Worm (Caenorhabditis elegans) whole organism, L2 larva: ENCODE measurements around the gene C04E7.1.

Source experiments
- C34F6.9 ChIP-seq: fragments of 150-350 bp; optimal IDR thresholded peaks from 2 replicates; lab custom pipeline; 2014; ENCODE audit warnings: missing biosample characterization, missing genetic modification characterization
- F13H6.1 ChIP-seq: sonication (generic microtip); optimal IDR thresholded peaks from 2 replicates; lab custom pipeline; 2016; ENCODE audit warnings: missing genetic modification characterization, missing compliant biosample characterization
- R02D3.7 ChIP-seq: fragments of 150-350 bp; optimal IDR thresholded peaks from 2 replicates; lab custom pipeline; 2014; ENCODE audit warnings: missing biosample characterization, missing genetic modification characterization
- Y55F3AM.14 ChIP-seq: fragments of 200-800 bp; sonication (Bioruptor generic); optimal IDR thresholded peaks from 2 replicates; lab custom pipeline; 2018; ENCODE audit warnings: mild to moderate bottlenecking, missing genetic modification characterization, missing compliant biosample characterization
- ZK546.5 ChIP-seq: sonication (generic microtip); optimal IDR thresholded peaks from 2 replicates; lab custom pipeline; 2017; ENCODE audit warnings: missing biosample characterization, missing genetic modification characterization
- alr-1 ChIP-seq: fragments of 150-350 bp; optimal IDR thresholded peaks from 2 replicates; lab custom pipeline; 2014; ENCODE audit warnings: missing biosample characterization, missing genetic modification characterization
- aly-2 ChIP-seq: fragments of 150-350 bp; optimal IDR thresholded peaks from 2 replicates; lab custom pipeline; 2014; ENCODE audit warnings: missing biosample characterization, missing genetic modification characterization
- ama-1 ChIP-seq: fragments of 150-350 bp; optimal IDR thresholded peaks from 2 replicates; lab custom pipeline; 2018; ENCODE audit warnings: inconsistent platforms
- blmp-1 ChIP-seq: sonication (generic microtip); optimal IDR thresholded peaks from 2 replicates; lab custom pipeline; 2017; ENCODE audit warnings: missing genetic modification characterization, mild to moderate bottlenecking, missing compliant biosample characterization, antibody characterized with exemption, moderate library complexity; ENCODE audit not compliant: insufficient read depth
- ceh-16 ChIP-seq: fragments of 150-350 bp; optimal IDR thresholded peaks from 2 replicates; lab custom pipeline; 2014; ENCODE audit warnings: missing biosample characterization, missing genetic modification characterization
- ceh-82 ChIP-seq: fragments of 150-350 bp; optimal IDR thresholded peaks from 2 replicates; lab custom pipeline; 2014; ENCODE audit warnings: missing biosample characterization, missing genetic modification characterization
- crh-2 ChIP-seq: sonication (generic microtip); optimal IDR thresholded peaks from 2 replicates; lab custom pipeline; 2017; ENCODE audit warnings: missing biosample characterization, missing genetic modification characterization
- dmd-4 ChIP-seq: sonication (generic microtip); optimal IDR thresholded peaks from 2 replicates; lab custom pipeline; 2017; ENCODE audit warnings: missing biosample characterization, missing genetic modification characterization
- egl-27 ChIP-seq: sonication (generic microtip); optimal IDR thresholded peaks from 3 replicates; lab custom pipeline; 2017; ENCODE audit warnings: missing biosample characterization, missing genetic modification reagents, missing genetic modification characterization
- elt-1 ChIP-seq: fragments of 150-350 bp; optimal IDR thresholded peaks from 2 replicates; lab custom pipeline; 2014; ENCODE audit warnings: missing biosample characterization, missing genetic modification characterization
- elt-3 ChIP-seq: sonication (generic microtip); optimal IDR thresholded peaks from 2 replicates; lab custom pipeline; 2017; ENCODE audit warnings: missing biosample characterization, missing genetic modification characterization
- fos-1 ChIP-seq: fragments of 150-350 bp; optimal IDR thresholded peaks from 2 replicates; lab custom pipeline; 2014; ENCODE audit warnings: missing biosample characterization, missing genetic modification characterization
- gmeb-1 ChIP-seq: fragments of 150-350 bp; optimal IDR thresholded peaks from 2 replicates; lab custom pipeline; 2014; ENCODE audit warnings: missing biosample characterization, missing genetic modification characterization
- lin-11 ChIP-seq: fragments of 150-350 bp; sonication (generic microtip); optimal IDR thresholded peaks from 2 replicates; lab custom pipeline; 2014; ENCODE audit warnings: missing biosample characterization, missing genetic modification characterization, inconsistent platforms, mixed read lengths
- lin-13 ChIP-seq: fragments of 150-350 bp; optimal IDR thresholded peaks from 2 replicates; lab custom pipeline; 2014; ENCODE audit warnings: missing biosample characterization, missing genetic modification reagents, missing genetic modification characterization
- lin-39 ChIP-seq: fragments of 150-350 bp; optimal IDR thresholded peaks from 2 replicates; lab custom pipeline; 2014; ENCODE audit warnings: missing biosample characterization, missing genetic modification reagents, missing genetic modification characterization
- lsy-2 ChIP-seq, 2 experiments: fragments of 150-350 bp in 1 of 2; sonication (generic microtip) in 1 of 2; optimal IDR thresholded peaks; 2 replicates each; lab custom pipeline; 2014 to 2017; ENCODE audit warnings: missing biosample characterization in 2 of 2, missing genetic modification characterization in 2 of 2
- mab-5 ChIP-seq: fragments of 150-350 bp; optimal IDR thresholded peaks from 2 replicates; lab custom pipeline; 2014; ENCODE audit warnings: missing biosample characterization, missing genetic modification characterization
- mbf-1 ChIP-seq: sonication (generic microtip); optimal IDR thresholded peaks from 2 replicates; lab custom pipeline; 2017; ENCODE audit warnings: missing biosample characterization, missing genetic modification characterization
- mdl-1 ChIP-seq, 2 experiments: fragments of 150-350 bp in 1 of 2; sonication (generic microtip) in 1 of 2; optimal IDR thresholded peaks; 2 replicates each; lab custom pipeline; 2017; ENCODE audit warnings: missing biosample characterization in 2 of 2, missing genetic modification characterization in 2 of 2
- nhr-10 ChIP-seq: sonication (generic microtip); optimal IDR thresholded peaks from 2 replicates; lab custom pipeline; 2017; ENCODE audit warnings: missing biosample characterization, missing genetic modification characterization
- nhr-11 ChIP-seq: fragments of 150-350 bp; optimal IDR thresholded peaks from 2 replicates; lab custom pipeline; 2014; ENCODE audit warnings: missing biosample characterization, missing genetic modification characterization
- nhr-12 ChIP-seq: fragments of 150-350 bp; optimal IDR thresholded peaks from 2 replicates; lab custom pipeline; 2014; ENCODE audit warnings: missing biosample characterization, missing genetic modification characterization
- nhr-129 ChIP-seq: fragments of 150-350 bp; optimal IDR thresholded peaks from 2 replicates; lab custom pipeline; 2014; ENCODE audit warnings: missing biosample characterization, missing genetic modification characterization
- nhr-21 ChIP-seq: fragments of 150-350 bp; optimal IDR thresholded peaks from 2 replicates; lab custom pipeline; 2014; ENCODE audit warnings: missing biosample characterization, missing genetic modification characterization
- nhr-23 ChIP-seq: fragments of 150-350 bp; optimal IDR thresholded peaks from 2 replicates; lab custom pipeline; 2014; ENCODE audit warnings: missing biosample characterization, missing genetic modification reagents, missing genetic modification characterization
- nhr-237 ChIP-seq: fragments of 150-350 bp; optimal IDR thresholded peaks from 2 replicates; lab custom pipeline; 2014; ENCODE audit warnings: missing biosample characterization, missing genetic modification characterization
- nhr-25 ChIP-seq: fragments of 150-350 bp; sonication (generic microtip); optimal IDR thresholded peaks from 3 replicates; lab custom pipeline; 2014; ENCODE audit warnings: missing biosample characterization, missing genetic modification characterization
- nhr-6 ChIP-seq: fragments of 150-350 bp; optimal IDR thresholded peaks from 2 replicates; lab custom pipeline; 2014; ENCODE audit warnings: missing biosample characterization, missing genetic modification characterization
- nhr-77 ChIP-seq: fragments of 150-350 bp; optimal IDR thresholded peaks from 2 replicates; lab custom pipeline; 2014; ENCODE audit warnings: missing biosample characterization, missing genetic modification characterization
- peb-1 ChIP-seq: fragments of 150-350 bp; optimal IDR thresholded peaks from 2 replicates; lab custom pipeline; 2014; ENCODE audit warnings: missing biosample characterization, missing genetic modification characterization
- sem-4 ChIP-seq: fragments of 150-350 bp; optimal IDR thresholded peaks from 2 replicates; lab custom pipeline; 2014; ENCODE audit warnings: missing biosample characterization, missing genetic modification reagents, missing genetic modification characterization
- skn-1 ChIP-seq: sonication (generic microtip); optimal IDR thresholded peaks from 2 replicates; lab custom pipeline; 2017; ENCODE audit warnings: missing biosample characterization, missing genetic modification characterization
- sma-3 ChIP-seq: sonication (generic microtip); optimal IDR thresholded peaks from 2 replicates; lab custom pipeline; 2016; ENCODE audit warnings: missing genetic modification reagents, missing genetic modification characterization, missing compliant biosample characterization
- sma-9 ChIP-seq, 2 experiments: fragments of 150-350 bp in 1 of 2; sonication (generic microtip) in 1 of 2; optimal IDR thresholded peaks; 2 replicates each; lab custom pipeline; 2014 to 2016; ENCODE audit warnings: missing genetic modification characterization in 2 of 2, mild to moderate bottlenecking in 1 of 2, missing biosample characterization in 1 of 2, missing compliant biosample characterization in 1 of 2, missing genetic modification reagents in 1 of 2, moderate library complexity in 1 of 2
- snpc-4 ChIP-seq: fragments of 150-350 bp; optimal IDR thresholded peaks from 2 replicates; lab custom pipeline; 2014; ENCODE audit warnings: missing biosample characterization, missing genetic modification characterization
- unc-39 ChIP-seq: fragments of 150-350 bp; optimal IDR thresholded peaks from 2 replicates; lab custom pipeline; 2014; ENCODE audit warnings: missing biosample characterization, missing genetic modification characterization
- unc-55 ChIP-seq: fragments of 150-350 bp; sonication (generic microtip); optimal IDR thresholded peaks from 3 replicates; lab custom pipeline; 2014; ENCODE audit warnings: missing biosample characterization, missing genetic modification reagents, missing genetic modification characterization
- unc-62 ChIP-seq: fragments of 150-350 bp; optimal IDR thresholded peaks from 2 replicates; lab custom pipeline; 2014; ENCODE audit warnings: missing biosample characterization, missing genetic modification reagents, missing genetic modification characterization
- zag-1 ChIP-seq: fragments of 150-350 bp; optimal IDR thresholded peaks from 2 replicates; lab custom pipeline; 2014; ENCODE audit warnings: missing biosample characterization, missing genetic modification characterization
- ztf-1 ChIP-seq: fragments of 200-800 bp; sonication (Bioruptor generic); conservative IDR thresholded peaks from 2 replicates; pipeline ENCODE4 v1.3.6; 2022; ENCODE audit warnings: missing genetic modification characterization, missing compliant biosample characterization
- ztf-11 ChIP-seq: sonication (generic microtip); optimal IDR thresholded peaks from 2 replicates; lab custom pipeline; 2017; ENCODE audit warnings: missing biosample characterization, missing genetic modification characterization
- ztf-4 ChIP-seq: fragments of 150-350 bp; optimal IDR thresholded peaks from 2 replicates; lab custom pipeline; 2014; ENCODE audit warnings: missing biosample characterization, missing genetic modification characterization

C04E7.1 gene

DNA sequence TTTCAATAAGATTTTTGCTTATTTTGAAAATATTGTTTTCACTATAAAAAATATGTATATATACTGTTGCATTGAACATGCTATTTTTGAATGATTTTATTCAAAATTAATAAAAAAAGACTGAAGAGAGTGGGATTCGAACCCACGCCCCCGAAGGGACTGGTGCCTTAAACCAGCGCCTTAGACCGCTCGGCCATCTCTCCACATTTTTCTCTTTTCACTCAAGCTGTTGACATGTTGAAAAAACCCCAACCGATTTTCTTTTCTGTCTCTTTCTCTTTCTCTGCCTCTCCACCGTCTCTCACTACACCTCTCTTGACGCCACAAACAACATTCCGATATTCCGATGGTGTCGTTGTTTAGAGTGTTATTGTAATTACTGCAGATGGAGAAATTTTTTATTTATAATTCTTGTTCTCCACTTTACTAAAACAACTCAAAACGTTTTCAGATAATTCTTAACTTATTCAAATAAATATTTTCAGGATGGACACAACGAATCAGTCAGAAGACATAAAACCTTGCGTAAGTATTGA is 4.7 kb upstream of the C04E7.1 start, which contains the start of gene sor-3:
Gene sor-3 (plus strand): TSS at position 486 of the 536 bp plus-strand sequence.
- TF ChIP-seq nhr-77 (tag; lab: Kevin White, UChicago), result no peak
- peak; percentile 85 for TF ChIP-seq fos-1
- TF ChIP-seq unc-39 (tag; lab: Kevin White, UChicago), result no peak
- TF ChIP-seq aly-2 (tag; lab: Kevin White, UChicago), result no peak
- TF ChIP-seq C34F6.9 (tag; lab: Kevin White, UChicago), result peak; percentile 82
- peak; percentile 81 for TF ChIP-seq nhr-21 (tag; lab: Kevin White, UChicago)
- peak; percentile 67 for TF ChIP-seq nhr-25 (tag; lab: Kevin White, UChicago)
- TF ChIP-seq sma-3, result peak; percentile 83
- peak; percentile 10 for TF ChIP-seq blmp-1 (tag; lab: Kevin White, UChicago)
- TF ChIP-seq snpc-4 (tag; lab: Kevin White, UChicago), result no peak
- peak; percentile 69 for TF ChIP-seq mab-5 (tag; lab: Kevin White, UChicago)
- TF ChIP-seq lin-11 (tag; lab: Kevin White, UChicago), result peak; percentile 50
- TF ChIP-seq F13H6.1, result peak; percentile 74
- peak; percentile 40 for TF ChIP-seq skn-1 (tag; lab: Kevin White, UChicago)
- TF ChIP-seq nhr-23 (tag; lab: Kevin White, UChicago), result no peak
- TF ChIP-seq ceh-16, result no peak
- TF ChIP-seq peb-1 (tag; lab: Kevin White, UChicago), result no peak
- peak; percentile 66 for TF ChIP-seq sem-4 (tag; lab: Kevin White, UChicago)
- TF ChIP-seq Y55F3AM.14 (GFP tag; lab: Kevin White, UChicago), result peak; percentile 45
- peak; percentile 62 for TF ChIP-seq zag-1
- TF ChIP-seq crh-2 (tag; lab: Kevin White, UChicago), result peak; percentile 89
- no peak for TF ChIP-seq unc-62 (GFP tag; lab: Kevin White, UChicago)
- no peak for TF ChIP-seq R02D3.7 (tag; lab: Kevin White, UChicago)
- peak; percentile 77 for TF ChIP-seq gmeb-1 (tag; lab: Kevin White, UChicago)
- no peak for TF ChIP-seq nhr-10 (tag; lab: Kevin White, UChicago)
- no peak for TF ChIP-seq dmd-4
- TF ChIP-seq ztf-11 (tag; lab: Kevin White, UChicago), result no peak
- peak; percentile 83 for TF ChIP-seq egl-27 (tag; lab: Kevin White, UChicago)
- no peak for TF ChIP-seq elt-3 (tag; lab: Kevin White, UChicago)
- no peak for TF ChIP-seq nhr-11 (tag; lab: Kevin White, UChicago)
- no peak for TF ChIP-seq ztf-1 (GFP tag; lab: Robert Waterston, UW)
- TF ChIP-seq nhr-237 (tag; lab: Kevin White, UChicago), result no peak
- TF ChIP-seq ZK546.5 (tag; lab: Kevin White, UChicago), result no peak
- TF ChIP-seq alr-1 (tag; lab: Kevin White, UChicago), result peak; percentile 48
- TF ChIP-seq ztf-4, result peak; percentile 79
- no peak for TF ChIP-seq ama-1 (lab: Kevin White, UChicago)
- TF ChIP-seq lin-39 (tag; lab: Kevin White, UChicago), result no peak
- TF ChIP-seq nhr-6 (tag; lab: Kevin White, UChicago), result peak; percentile 41
- no peak for TF ChIP-seq ceh-82 (tag; lab: Kevin White, UChicago)
- peak; percentile 7 to 48 for TF ChIP-seq mdl-1 (tag; optimal IDR thresholded peaks at IDR 0.05; lab: Kevin White, UChicago)
- TF ChIP-seq lsy-2 (tag; optimal IDR thresholded peaks at IDR 0.05; lab: Kevin White, UChicago), result peak; percentile 65 to 87
- TF ChIP-seq unc-55, result peak; percentile 96
- peak; percentile 91 for TF ChIP-seq nhr-129
- TF ChIP-seq sma-9 (GFP tag; optimal IDR thresholded peaks at IDR 0.05; lab: Kevin White, UChicago), result peak; percentile 64
- no peak for TF ChIP-seq sma-9 (tag; optimal IDR thresholded peaks at IDR 0.05; lab: Kevin White, UChicago)
- TF ChIP-seq elt-1 (tag; lab: Kevin White, UChicago), result no peak
- TF ChIP-seq nhr-12 (tag; lab: Kevin White, UChicago), result peak; percentile 36
- TF ChIP-seq lin-13, result peak; percentile 86
- TF ChIP-seq mbf-1, result no peak
